Fruit fly (Drosophila melanogaster) whole organism, adult: ENCODE measurements around the gene GAPsec.
A peak's percentile ranks its signal among the peaks of the same experiment; 100 is the strongest.

ENCODE experiments used
- CG11617 ChIP-seq: fragments of 200-800 bp; sonication (Bioruptor generic); optimal IDR thresholded peaks from 2 replicates; lab custom pipeline; 2017; ENCODE audit warnings: mild to moderate bottlenecking, missing biosample characterization, missing genetic modification reagents, missing genetic modification characterization
- CG12768 ChIP-seq: fragments of 200-800 bp; sonication (Bioruptor generic); optimal IDR thresholded peaks from 2 replicates; lab custom pipeline; 2017; ENCODE audit warnings: missing biosample characterization, missing genetic modification characterization, mild to moderate bottlenecking, moderate library complexity, missing genetic modification reagents
- CG14711 ChIP-seq: fragments of 200-800 bp; sonication (Bioruptor generic); optimal IDR thresholded peaks from 2 replicates; lab custom pipeline; 2018; ENCODE audit warnings: missing biosample characterization, mild to moderate bottlenecking, missing genetic modification characterization, moderate library complexity
- CG1620 ChIP-seq: fragments of 200-800 bp; sonication (Bioruptor generic); optimal IDR thresholded peaks from 2 replicates; lab custom pipeline; 2016; ENCODE audit warnings: missing biosample characterization, missing genetic modification characterization
- CG33017 ChIP-seq: fragments of 200-800 bp; sonication (Bioruptor generic); optimal IDR thresholded peaks from 2 replicates; lab custom pipeline; 2018; ENCODE audit warnings: missing biosample characterization, mild to moderate bottlenecking, missing genetic modification characterization, moderate library complexity
- CG5204 ChIP-seq: fragments of 200-800 bp; sonication (Bioruptor generic); optimal IDR thresholded peaks from 2 replicates; lab custom pipeline; 2016; ENCODE audit warnings: missing biosample characterization, missing genetic modification characterization
- CG7045 ChIP-seq: fragments of 200-800 bp; sonication (Bioruptor generic); optimal IDR thresholded peaks from 2 replicates; lab custom pipeline; 2017; ENCODE audit warnings: missing biosample characterization, mild to moderate bottlenecking, missing genetic modification characterization
- CG7101 ChIP-seq: fragments of 200-800 bp; sonication (Bioruptor generic); optimal IDR thresholded peaks from 2 replicates; lab custom pipeline; 2018; ENCODE audit warnings: missing biosample characterization, mild to moderate bottlenecking, missing genetic modification characterization, moderate library complexity
- Clk ChIP-seq: fragments of 200-800 bp; sonication (Bioruptor generic); optimal IDR thresholded peaks from 2 replicates; lab custom pipeline; 2017; ENCODE audit warnings: missing biosample characterization, missing genetic modification characterization
- Crg-1 ChIP-seq: fragments of 200-800 bp; sonication (Bioruptor generic); optimal IDR thresholded peaks from 2 replicates; lab custom pipeline; 2016; ENCODE audit warnings: missing biosample characterization, missing genetic modification characterization
- Hr96 ChIP-seq: fragments of 200-800 bp; sonication (Bioruptor generic); optimal IDR thresholded peaks from 2 replicates; lab custom pipeline; 2016; ENCODE audit warnings: missing biosample characterization, missing genetic modification characterization
- Mnt ChIP-seq: fragments of 200-800 bp; sonication (Bioruptor generic); optimal IDR thresholded peaks from 2 replicates; lab custom pipeline; 2016; ENCODE audit warnings: missing biosample characterization, mild to moderate bottlenecking, missing genetic modification characterization
- bab1 ChIP-seq: fragments of 200-800 bp; sonication (Bioruptor generic); optimal IDR thresholded peaks from 3 replicates; lab custom pipeline; 2019; ENCODE audit warnings: missing biosample characterization, mild to moderate bottlenecking, missing genetic modification characterization, moderate library complexity
- cic ChIP-seq: fragments of 200-800 bp; sonication (Bioruptor generic); optimal IDR thresholded peaks from 2 replicates; lab custom pipeline; 2017; ENCODE audit warnings: missing biosample characterization, mild to moderate bottlenecking, missing genetic modification characterization, moderate library complexity
- cnc ChIP-seq, 2 experiments: fragments of >200 bp; optimal IDR thresholded peaks; 2 replicates each; lab custom pipeline; 2017
- kay ChIP-seq: fragments of 200-800 bp; sonication (Bioruptor generic); peaks from one replicate; lab custom pipeline; 2016; ENCODE audit warnings: missing biosample characterization, missing genetic modification characterization, borderline replicate concordance
- ovo ChIP-seq: fragments of 200-800 bp; sonication (Bioruptor generic); optimal IDR thresholded peaks from 2 replicates; lab custom pipeline; 2016; ENCODE audit warnings: missing biosample characterization, missing genetic modification characterization
- pad ChIP-seq: fragments of 200-800 bp; sonication (Bioruptor generic); optimal IDR thresholded peaks from 3 replicates; lab custom pipeline; 2017; ENCODE audit warnings: missing biosample characterization, missing genetic modification characterization, mild to moderate bottlenecking, moderate library complexity, missing genetic modification reagents
- tj ChIP-seq: fragments of 200-800 bp; sonication (Bioruptor generic); optimal IDR thresholded peaks from 3 replicates; lab custom pipeline; 2017; ENCODE audit warnings: missing biosample characterization, mild to moderate bottlenecking, missing genetic modification characterization, moderate library complexity
- toe ChIP-seq: fragments of 200-800 bp; sonication (Bioruptor generic); optimal IDR thresholded peaks from 2 replicates; lab custom pipeline; 2016; ENCODE audit warnings: missing biosample characterization, missing genetic modification characterization

The GAPsec gene

dm6 chr3L:8578470-8578869, 45.2 kb downstream of the GAPsec start:
- TF ChIP-seq pad (no peak), toe (GFP tag; lab: Kevin White, UChicago) (no peak), Mnt (GFP tag; lab: Kevin White, UChicago) (peak; percentile 22), Hr96 (GFP tag; lab: Kevin White, UChicago) (peak; percentile 15), ovo (GFP tag; lab: Kevin White, UChicago) (no peak), cic (GFP tag; lab: Kevin White, UChicago) (no peak), CG1620 (GFP tag; lab: Kevin White, UChicago) (no peak), bab1 (GFP tag; lab: Kevin White, UChicago) (no peak), CG12768 (GFP tag; lab: Kevin White, UChicago) (peak; percentile 10), CG7101 (tag; lab: Kevin White, UChicago) (no peak), kay (GFP tag; lab: Kevin White, UChicago) (no peak), Crg-1 (no peak), CG33017 (tag; lab: Kevin White, UChicago) (peak; percentile 13), CG7045 (GFP tag; lab: Kevin White, UChicago) (no peak), tj (GFP tag; lab: Kevin White, UChicago) (no peak), Clk (no peak), CG11617 (no peak), CG14711 (tag; lab: Kevin White, UChicago) (no peak), cnc (optimal IDR thresholded peaks at IDR 0.05; lab: Kevin White, UChicago) (no peak), CG5204 (GFP tag; lab: Kevin White, UChicago) (no peak)

- TF ChIP-seq CG7101 (tag; lab: Kevin White, UChicago) = peak; percentile 26
- no peak for TF ChIP-seq bab1 (GFP tag; lab: Kevin White, UChicago)
- peak; percentile 70 for TF ChIP-seq kay (GFP tag; lab: Kevin White, UChicago)
- TF ChIP-seq CG7045 (GFP tag; lab: Kevin White, UChicago) = peak; percentile 20
- TF ChIP-seq cic (GFP tag; lab: Kevin White, UChicago) = peak; percentile 1
- peak; percentile 37 for TF ChIP-seq CG14711 (tag; lab: Kevin White, UChicago)
- no peak for TF ChIP-seq Crg-1
- TF ChIP-seq toe (GFP tag; lab: Kevin White, UChicago) = no peak
- peak; percentile 29 for TF ChIP-seq CG12768 (GFP tag; lab: Kevin White, UChicago)
- TF ChIP-seq CG11617 = peak; percentile 57
- no peak for TF ChIP-seq pad
- no peak for TF ChIP-seq cnc (optimal IDR thresholded peaks at IDR 0.05; lab: Kevin White, UChicago)
- no peak for TF ChIP-seq ovo (GFP tag; lab: Kevin White, UChicago)
- TF ChIP-seq Mnt (GFP tag; lab: Kevin White, UChicago) = peak; percentile 85
Observed at dm6 chr3L:8575844-8576842, 47.6 kb downstream of the GAPsec start, which contains the start of the genes CG6638 and CG43078. Gene CG6638, minus strand, starts transcription at chr3L:8576078. Gene CG43078, plus strand, starts transcription at chr3L:8576808.
